Worm (Caenorhabditis elegans) whole organism, late embryonic: ENCODE measurements around the gene fbxa-84.
"Not testable (repeated sequence)": the region's sequence is repeated elsewhere in the genome, so short reads cannot be mapped to it uniquely, and the experiment has no call there.

Experiments used
- K09A11.1 ChIP-seq: sonication (generic microtip); optimal IDR thresholded peaks from 2 replicates; lab custom pipeline; 2017; ENCODE audit warnings: antibody characterized with exemption, mild to moderate bottlenecking, missing genetic modification characterization, missing compliant biosample characterization; ENCODE audit not compliant: insufficient read depth
- pqm-1 ChIP-seq: sonication (generic microtip); optimal IDR thresholded peaks from 2 replicates; lab custom pipeline; 2016; ENCODE audit warnings: missing genetic modification characterization, missing compliant biosample characterization

- not testable (repeated sequence) for TF ChIP-seq pqm-1 (tag; lab: Kevin White, UChicago); K09A11.1
Observed at ce11 chrV:15207681-15208080, 25.4 kb downstream of the fbxa-84 start, which contains the start of gene C41G6.12.
